Fruit fly (Drosophila melanogaster): Measurements from ENCODE around the gene nerfin-2.

DNA sequence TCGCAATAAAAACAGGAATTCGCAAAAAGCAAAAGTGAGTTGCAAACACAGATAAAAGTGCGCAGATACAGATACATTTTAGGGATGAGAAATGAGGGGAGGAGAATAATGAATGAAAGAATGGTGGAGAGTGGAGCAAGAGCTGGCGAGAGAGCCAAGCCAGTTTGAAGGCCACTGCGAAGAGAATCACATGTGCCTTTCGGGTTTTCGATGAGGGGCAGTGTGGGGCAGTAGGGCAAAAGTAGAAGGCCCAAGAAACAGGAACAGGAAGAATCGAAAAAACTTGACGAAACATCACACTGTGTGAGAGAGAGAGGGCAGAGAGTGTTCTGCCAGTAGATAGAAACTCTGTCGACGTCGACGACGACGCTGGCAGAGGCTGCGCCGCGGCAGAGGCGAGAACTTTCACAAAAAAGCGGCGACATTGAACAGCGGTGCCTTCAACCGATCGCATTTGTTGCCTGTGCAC is 13.3 kb downstream of the nerfin-2 start:
- TF ChIP-seq Rel (GFP tag; optimal IDR thresholded peaks at IDR 0.05) (no peak), Rel (tag; optimal IDR thresholded peaks at IDR 0.05) (no peak), Mio (GFP tag; optimal IDR thresholded peaks at IDR 0.05) (no peak), N (GFP tag; optimal IDR thresholded peaks at IDR 0.05) (no peak), OdsH (GFP tag; optimal IDR thresholded peaks at IDR 0.05) (no peak), Hr83 (GFP tag; optimal IDR thresholded peaks at IDR 0.05; ENCODE audit: poor library complexity, severe bottlenecking) (peak; percentile 58), CG32264 (GFP tag; optimal IDR thresholded peaks at IDR 0.05) (no peak), psq (GFP tag; optimal IDR thresholded peaks at IDR 0.05) (peak; percentile 97), dmrt93B (GFP tag; optimal IDR thresholded peaks at IDR 0.05) (no peak), sage (GFP tag; optimal IDR thresholded peaks at IDR 0.05) (no peak)

All from whole organism, wandering third instar larva.